Worm (Caenorhabditis elegans): ENCODE results near the gene Y8A9A.2.

The Y8A9A.2 gene

DNA sequence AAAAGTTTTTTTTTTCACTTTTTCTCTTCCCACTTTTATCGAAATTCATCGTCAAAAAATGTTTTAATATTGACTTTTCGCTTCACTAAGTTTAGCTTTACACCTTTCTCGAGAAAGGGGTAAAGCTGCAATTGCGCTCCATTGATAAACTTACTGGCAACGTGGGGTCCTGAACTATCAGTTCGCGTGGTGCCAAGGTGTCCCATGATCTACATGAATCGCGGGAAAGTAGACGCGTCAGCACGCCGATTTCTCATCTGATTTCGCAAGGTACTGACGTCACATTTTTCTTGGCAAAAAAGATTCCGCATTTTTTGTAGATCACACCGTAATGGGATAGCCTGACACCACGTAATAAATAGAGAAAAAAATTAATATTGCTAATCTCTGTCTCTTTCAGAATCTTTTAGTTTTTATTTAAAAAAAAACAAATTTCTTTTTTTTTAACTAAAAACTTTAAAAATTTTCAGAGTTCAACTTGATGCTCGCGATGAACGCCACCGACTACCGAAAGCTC lies 16.5 kb downstream of the Y8A9A.2 start, which contains the start of gene lido-15:
Gene lido-15, plus strand, starts transcription at position 467 of the 517 bp plus-strand sequence.
- TF ChIP-seq elt-3 (tag; optimal IDR thresholded peaks at IDR 0.05) (no peak), mdl-1 (tag; optimal IDR thresholded peaks at IDR 0.05) (no peak), unc-62 (GFP tag; optimal IDR thresholded peaks at IDR 0.05) (no peak), skn-1 (tag; optimal IDR thresholded peaks at IDR 0.05) (no peak), ZK546.5 (tag; optimal IDR thresholded peaks at IDR 0.05) (no peak), C34F6.9 (tag; optimal IDR thresholded peaks at IDR 0.05) (peak; percentile 11), zag-1 (tag; optimal IDR thresholded peaks at IDR 0.05) (no peak)

DNA sequence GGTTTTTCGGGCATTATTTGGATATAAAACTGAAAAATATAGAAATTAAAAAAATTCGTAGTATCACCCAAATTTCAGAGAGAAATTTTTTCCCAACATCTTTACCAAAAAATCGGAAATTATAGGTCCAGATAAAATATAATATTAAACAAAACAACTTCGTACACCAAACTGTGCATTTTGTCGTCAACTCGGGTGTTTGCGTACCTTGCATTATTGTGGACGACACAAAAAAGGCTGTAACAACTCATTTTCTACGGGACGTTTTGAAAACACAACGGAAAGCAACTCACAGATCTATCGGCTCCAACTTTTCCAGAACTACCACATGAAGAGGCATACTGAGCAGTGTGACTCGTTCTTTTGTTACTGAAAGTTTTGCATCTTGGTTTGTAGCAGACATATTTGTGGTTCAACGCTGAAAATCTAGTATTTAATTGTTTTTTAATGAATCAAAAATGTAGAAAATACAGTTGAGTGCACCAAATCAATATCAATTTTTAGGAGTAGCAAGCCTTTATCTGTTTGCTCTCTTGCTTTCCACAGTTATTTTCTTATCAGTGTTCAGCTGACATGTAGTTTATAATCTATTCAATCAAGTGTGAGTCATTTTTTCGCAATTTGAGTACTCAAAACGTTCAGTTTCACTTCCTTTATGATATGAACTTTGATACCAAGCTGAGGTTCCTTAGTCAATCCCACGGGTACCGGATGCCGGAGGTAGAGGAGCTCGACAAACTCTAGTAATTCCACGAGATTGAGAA lies 20.2 kb downstream of the Y8A9A.2 start:
- TF ChIP-seq nhr-237 (tag; optimal IDR thresholded peaks at IDR 0.05) (no peak), zag-1 (tag; optimal IDR thresholded peaks at IDR 0.05) (no peak), ZK546.5 (tag; optimal IDR thresholded peaks at IDR 0.05) (no peak), mab-5 (tag; optimal IDR thresholded peaks at IDR 0.05) (no peak), elt-3 (tag; optimal IDR thresholded peaks at IDR 0.05) (no peak), nhr-23 (tag; optimal IDR thresholded peaks at IDR 0.05) (no peak), unc-55 (GFP tag; optimal IDR thresholded peaks at IDR 0.05) (peak; percentile 28), lin-11 (tag; optimal IDR thresholded peaks at IDR 0.05) (no peak), nhr-12 (tag; optimal IDR thresholded peaks at IDR 0.05) (no peak), nhr-21 (tag; optimal IDR thresholded peaks at IDR 0.05) (no peak), C34F6.9 (tag; optimal IDR thresholded peaks at IDR 0.05) (no peak), skn-1 (tag; optimal IDR thresholded peaks at IDR 0.05) (no peak), lin-13 (GFP tag; optimal IDR thresholded peaks at IDR 0.05) (no peak), ceh-16 (tag; optimal IDR thresholded peaks at IDR 0.05) (no peak), aly-2 (tag; optimal IDR thresholded peaks at IDR 0.05) (no peak), crh-2 (tag; optimal IDR thresholded peaks at IDR 0.05) (no peak), ztf-4 (tag; optimal IDR thresholded peaks at IDR 0.05) (no peak), snpc-4 (tag; optimal IDR thresholded peaks at IDR 0.05) (no peak), alr-1 (tag; optimal IDR thresholded peaks at IDR 0.05) (no peak), fos-1 (tag; optimal IDR thresholded peaks at IDR 0.05) (peak; percentile 93), nhr-10 (tag; optimal IDR thresholded peaks at IDR 0.05) (no peak), gmeb-1 (tag; optimal IDR thresholded peaks at IDR 0.05) (peak; percentile 9), ama-1 (optimal IDR thresholded peaks at IDR 0.05) (no peak), lsy-2 (tag; optimal IDR thresholded peaks at IDR 0.05) (peak in 1 of 2 experiments; percentile 19)

DNA sequence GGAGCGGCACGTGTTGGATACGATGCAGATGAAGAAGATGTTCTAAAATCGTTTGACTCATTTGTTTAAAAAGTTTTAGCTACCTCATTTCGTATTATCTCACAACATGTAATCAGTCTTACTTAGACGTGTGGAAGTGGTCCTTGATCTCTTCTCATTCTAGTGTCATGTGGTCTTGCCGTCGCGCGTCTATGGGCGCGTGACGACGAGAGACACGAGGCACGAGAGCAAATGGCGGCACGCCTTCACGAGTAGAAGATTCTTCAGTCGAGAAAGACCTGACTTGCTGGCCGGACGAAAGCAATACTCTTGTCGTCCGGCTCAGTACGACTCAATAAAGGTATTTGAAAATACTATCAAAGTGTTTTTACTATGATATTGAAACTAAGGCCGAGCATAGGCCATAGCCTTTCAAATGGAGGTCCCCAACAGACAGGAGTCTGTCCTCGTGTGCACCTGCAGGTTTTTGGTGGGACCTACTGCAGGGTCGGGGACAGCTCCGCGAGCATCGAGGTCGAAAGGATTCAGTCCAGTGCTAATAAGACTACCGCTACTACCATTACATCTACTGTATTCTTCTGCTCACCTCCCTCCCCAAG lies 20.9 kb downstream of the Y8A9A.2 start, which contains the start of gene fbxa-24:
Gene fbxa-24, plus strand, starts transcription at position 276 of the 599 bp plus-strand sequence.
- TF ChIP-seq lsy-2 (tag; optimal IDR thresholded peaks at IDR 0.05): peak in 1 of 2 experiments; percentile 42
- TF ChIP-seq nhr-129 (tag; optimal IDR thresholded peaks at IDR 0.05): peak; percentile 5

DNA sequence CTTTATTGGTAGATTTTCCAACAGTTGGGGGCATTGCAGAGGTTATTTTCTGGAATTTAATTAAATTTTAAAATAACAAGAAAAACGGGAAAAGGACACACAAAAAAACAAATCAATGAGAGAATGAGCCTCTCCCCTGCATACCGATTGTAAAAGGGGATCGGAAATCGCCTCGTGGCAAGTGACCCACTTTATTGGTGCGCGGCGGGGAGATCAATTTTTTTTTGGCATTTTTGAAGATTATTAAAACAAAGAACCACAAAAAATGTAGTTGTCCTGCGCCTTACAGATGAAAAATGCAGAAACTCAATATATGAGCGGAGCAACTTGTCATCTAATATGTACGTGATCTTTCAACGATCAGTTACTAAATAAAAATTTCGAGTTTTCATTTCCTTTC lies 25.8 kb downstream of the Y8A9A.2 start, which contains the start of gene F54D10.7:
Gene F54D10.7, minus strand, starts transcription at position 49 of the 400 bp plus-strand sequence.
- no peak for TF ChIP-seq C34F6.9 (tag; optimal IDR thresholded peaks at IDR 0.05)
- TF ChIP-seq elt-1 (tag; optimal IDR thresholded peaks at IDR 0.05): no peak
- TF ChIP-seq nhr-77 (tag; optimal IDR thresholded peaks at IDR 0.05): no peak
- TF ChIP-seq zag-1 (tag; optimal IDR thresholded peaks at IDR 0.05): no peak
- no peak for TF ChIP-seq dmd-4 (tag; optimal IDR thresholded peaks at IDR 0.05)
- no peak for TF ChIP-seq sma-9 (GFP tag; optimal IDR thresholded peaks at IDR 0.05)
- no peak for TF ChIP-seq sma-9 (tag; optimal IDR thresholded peaks at IDR 0.05)
- no peak for TF ChIP-seq lin-13 (GFP tag; optimal IDR thresholded peaks at IDR 0.05)
- no peak for TF ChIP-seq ama-1 (optimal IDR thresholded peaks at IDR 0.05)
- TF ChIP-seq lsy-2 (tag; optimal IDR thresholded peaks at IDR 0.05): no peak
- TF ChIP-seq ztf-4 (tag; optimal IDR thresholded peaks at IDR 0.05): no peak
- no peak for TF ChIP-seq elt-3 (tag; optimal IDR thresholded peaks at IDR 0.05)
- TF ChIP-seq ztf-11 (tag; optimal IDR thresholded peaks at IDR 0.05): no peak

DNA sequence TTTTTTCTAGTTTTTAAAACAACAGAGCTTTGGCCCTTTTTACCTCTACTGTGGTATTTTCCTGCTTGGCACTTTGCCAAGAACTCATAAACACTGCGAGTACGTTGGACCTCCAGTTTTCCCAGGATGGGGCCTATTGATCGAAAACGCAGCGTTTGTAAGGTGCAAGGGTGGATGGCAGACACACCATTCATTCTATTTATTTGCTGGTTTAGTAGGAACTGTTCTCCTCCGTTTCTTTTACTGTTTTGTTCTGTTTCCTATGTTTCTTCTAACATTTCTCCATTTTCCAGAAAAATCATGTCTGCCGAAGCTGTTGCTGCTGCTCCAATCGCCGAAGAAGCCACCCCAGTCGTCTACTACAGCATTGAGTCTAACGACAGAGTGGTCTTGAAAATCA lies 28.4 kb downstream of the Y8A9A.2 start, which contains the start of gene skr-15:
Gene skr-15, plus strand, starts transcription at position 301 of the 400 bp plus-strand sequence.
- TF ChIP-seq unc-55 (GFP tag; optimal IDR thresholded peaks at IDR 0.05): no peak
- no peak for TF ChIP-seq dmd-4 (tag; optimal IDR thresholded peaks at IDR 0.05)
- TF ChIP-seq egl-27 (tag; optimal IDR thresholded peaks at IDR 0.05): no peak
- TF ChIP-seq sma-9 (GFP tag; optimal IDR thresholded peaks at IDR 0.05): no peak
- TF ChIP-seq sma-9 (tag; optimal IDR thresholded peaks at IDR 0.05): no peak
- no peak for TF ChIP-seq nhr-10 (tag; optimal IDR thresholded peaks at IDR 0.05)
- no peak for TF ChIP-seq crh-2 (tag; optimal IDR thresholded peaks at IDR 0.05)
- TF ChIP-seq mab-5 (tag; optimal IDR thresholded peaks at IDR 0.05): no peak
- no peak for TF ChIP-seq nhr-12 (tag; optimal IDR thresholded peaks at IDR 0.05)
- TF ChIP-seq C34F6.9 (tag; optimal IDR thresholded peaks at IDR 0.05): no peak
- TF ChIP-seq lin-13 (GFP tag; optimal IDR thresholded peaks at IDR 0.05): no peak
- TF ChIP-seq mbf-1 (tag; optimal IDR thresholded peaks at IDR 0.05): no peak
- no peak for TF ChIP-seq lin-39 (tag; optimal IDR thresholded peaks at IDR 0.05)
- TF ChIP-seq ztf-1 (GFP tag; conservative IDR thresholded peaks at IDR 0.05): no peak
- no peak for TF ChIP-seq nhr-25 (tag; optimal IDR thresholded peaks at IDR 0.05)

Measured in whole organism, L2 larva.